Worm (Caenorhabditis elegans) whole organism, L1 larva: ENCODE results near the gene T19C3.6.

Experiments
- alr-1 ChIP-seq: fragments of 200-800 bp; sonication (Bioruptor generic); optimal IDR thresholded peaks from 2 replicates; lab custom pipeline; 2018; ENCODE audit warnings: borderline replicate concordance, mild to moderate bottlenecking, missing genetic modification characterization, missing compliant biosample characterization
- blmp-1 ChIP-seq: fragments of 150-350 bp; optimal IDR thresholded peaks from 2 replicates; lab custom pipeline; 2014; ENCODE audit warnings: missing biosample characterization, missing genetic modification characterization
- ceh-63 ChIP-seq: fragments of 200-800 bp; sonication (Bioruptor generic); optimal IDR thresholded peaks from 2 replicates; lab custom pipeline; 2018; ENCODE audit warnings: mild to moderate bottlenecking, missing genetic modification characterization, missing compliant biosample characterization
- ces-1 ChIP-seq: fragments of 150-350 bp; optimal IDR thresholded peaks from 2 replicates; lab custom pipeline; 2014; ENCODE audit warnings: missing biosample characterization, missing genetic modification reagents, missing genetic modification characterization
- efl-1 ChIP-seq, 4 experiments: fragments of 150-350 bp; optimal IDR thresholded peaks in 3 of 4; peaks in 1 of 4; 1 replicate in 1 of 4; 2 replicates in 3 of 4; lab custom pipeline; 2014; ENCODE audit warnings: missing biosample characterization in 2 of 4, missing genetic modification characterization in 2 of 4, missing genetic modification reagents in 2 of 4
- egl-27 ChIP-seq, 2 experiments: fragments of 150-350 bp in 1 of 2; sonication (generic microtip); optimal IDR thresholded peaks; 3 replicates each; lab custom pipeline; 2017 to 2018; ENCODE audit warnings: missing biosample characterization in 2 of 2, missing genetic modification characterization in 2 of 2, missing genetic modification reagents in 2 of 2
- elt-2 ChIP-seq: sonication (generic microtip); optimal IDR thresholded peaks from 2 replicates; lab custom pipeline; 2016; ENCODE audit warnings: missing genetic modification characterization, mild to moderate bottlenecking, inconsistent platforms, missing compliant biosample characterization, missing genetic modification reagents
- elt-3 ChIP-seq, 6 experiments: fragments of 150-350 bp in 1 of 6; sonication (generic microtip); optimal IDR thresholded peaks; 2 replicates each; lab custom pipeline; 2017 to 2018; ENCODE audit warnings: missing biosample characterization in 6 of 6, missing genetic modification characterization in 6 of 6, inconsistent platforms in 1 of 6
- fkh-10 ChIP-seq: sonication (generic microtip); optimal IDR thresholded peaks from 2 replicates; lab custom pipeline; 2017; ENCODE audit warnings: missing biosample characterization, missing genetic modification reagents, missing genetic modification characterization
- fkh-4 ChIP-seq: sonication (generic microtip); optimal IDR thresholded peaks from 2 replicates; lab custom pipeline; 2016; ENCODE audit warnings: missing compliant biosample characterization, missing genetic modification characterization, borderline replicate concordance
- fos-1 ChIP-seq: fragments of 150-350 bp; optimal IDR thresholded peaks from 2 replicates; lab custom pipeline; 2014; ENCODE audit warnings: missing biosample characterization, missing genetic modification characterization
- hlh-17 ChIP-seq: fragments of 200-800 bp; sonication (Bioruptor generic); optimal IDR thresholded peaks from 2 replicates; lab custom pipeline; 2018; ENCODE audit warnings: missing genetic modification characterization, mild to moderate bottlenecking, missing compliant biosample characterization, moderate library complexity, borderline replicate concordance
- irx-1 ChIP-seq: sonication (generic microtip); optimal IDR thresholded peaks from 2 replicates; lab custom pipeline; 2016; ENCODE audit warnings: missing genetic modification characterization, missing compliant biosample characterization
- jun-1 ChIP-seq: fragments of 150-350 bp; optimal IDR thresholded peaks from 2 replicates; lab custom pipeline; 2014; ENCODE audit warnings: missing biosample characterization, missing genetic modification reagents, missing genetic modification characterization
- lin-14 ChIP-seq: fragments of 200-800 bp; sonication (Bioruptor generic); optimal IDR thresholded peaks from 2 replicates; lab custom pipeline; 2018; ENCODE audit warnings: mild to moderate bottlenecking, missing genetic modification characterization, moderate library complexity, missing compliant biosample characterization
- lin-35 ChIP-seq, 2 experiments: fragments of 150-350 bp; optimal IDR thresholded peaks; 2 replicates each; lab custom pipeline; 2014; ENCODE audit warnings: missing biosample characterization in 2 of 2, missing genetic modification characterization in 2 of 2, missing genetic modification reagents in 2 of 2
- lir-3 ChIP-seq: sonication (generic microtip); optimal IDR thresholded peaks from 2 replicates; lab custom pipeline; 2016; ENCODE audit warnings: mild to moderate bottlenecking, missing genetic modification characterization, moderate library complexity, missing compliant biosample characterization; ENCODE audit not compliant: poor library complexity
- mab-9 ChIP-seq: fragments of 200-800 bp; sonication (Bioruptor generic); IDR thresholded peaks from 2 replicates; pipeline ENCODE4 v1.3.6; 2022; ENCODE audit warnings: missing genetic modification reagents, missing genetic modification characterization, missing compliant biosample characterization
- nhr-20 ChIP-seq: sonication (generic microtip); optimal IDR thresholded peaks from 2 replicates; lab custom pipeline; 2016; ENCODE audit warnings: mild to moderate bottlenecking, missing genetic modification characterization, missing compliant biosample characterization
- nhr-237 ChIP-seq: fragments of 150-350 bp; optimal IDR thresholded peaks from 2 replicates; lab custom pipeline; 2014; ENCODE audit warnings: missing biosample characterization, missing genetic modification characterization
- nhr-28 ChIP-seq: fragments of 150-350 bp; optimal IDR thresholded peaks from 2 replicates; lab custom pipeline; 2014; ENCODE audit warnings: missing biosample characterization, missing genetic modification characterization
- nhr-71 ChIP-seq: sonication (generic microtip); optimal IDR thresholded peaks from 2 replicates; lab custom pipeline; 2016; ENCODE audit warnings: mild to moderate bottlenecking, missing genetic modification characterization, moderate library complexity, missing compliant biosample characterization
- nhr-76 ChIP-seq: sonication (generic microtip); optimal IDR thresholded peaks from 2 replicates; lab custom pipeline; 2017; ENCODE audit warnings: missing biosample characterization, missing genetic modification characterization
- nhr-77 ChIP-seq: fragments of 150-350 bp; optimal IDR thresholded peaks from 2 replicates; lab custom pipeline; 2014; ENCODE audit warnings: missing biosample characterization, missing genetic modification characterization
- nhr-85 ChIP-seq: sonication (generic microtip); peaks from one replicate; lab custom pipeline; 2016; ENCODE audit warnings: missing genetic modification characterization, inconsistent platforms, missing compliant biosample characterization
- nhr-90 ChIP-seq: sonication (generic microtip); optimal IDR thresholded peaks from 2 replicates; lab custom pipeline; 2016; ENCODE audit warnings: mild to moderate bottlenecking, missing genetic modification characterization, missing compliant biosample characterization; ENCODE audit not compliant: poor library complexity
- pqm-1 ChIP-seq: sonication (generic microtip); optimal IDR thresholded peaks from 3 replicates; lab custom pipeline; 2017; ENCODE audit warnings: missing biosample characterization, missing genetic modification characterization
- snpc-4 ChIP-seq: fragments of 150-350 bp; optimal IDR thresholded peaks from 2 replicates; lab custom pipeline; 2014; ENCODE audit warnings: missing biosample characterization, missing genetic modification characterization
- sox-4 ChIP-seq: sonication (generic microtip); optimal IDR thresholded peaks from 2 replicates; lab custom pipeline; 2016; ENCODE audit warnings: missing genetic modification characterization, missing compliant biosample characterization
- sptf-1 ChIP-seq: fragments of 150-350 bp; optimal IDR thresholded peaks from 2 replicates; lab custom pipeline; 2014; ENCODE audit warnings: missing biosample characterization, missing genetic modification characterization
- swsn-7 ChIP-seq: sonication (generic microtip); optimal IDR thresholded peaks from 2 replicates; lab custom pipeline; 2016; ENCODE audit warnings: missing genetic modification characterization, missing compliant biosample characterization
- tlp-1 ChIP-seq: fragments of 150-350 bp; optimal IDR thresholded peaks from 2 replicates; lab custom pipeline; 2014; ENCODE audit warnings: missing biosample characterization, missing genetic modification characterization
- vab-15 ChIP-seq: sonication (generic microtip); optimal IDR thresholded peaks from 2 replicates; lab custom pipeline; 2017; ENCODE audit warnings: missing genotype, mild to moderate bottlenecking, missing genetic modification characterization, missing compliant biosample characterization
- zip-4 ChIP-seq: fragments of 200-800 bp; sonication (Bioruptor generic); optimal IDR thresholded peaks from 2 replicates; lab custom pipeline; 2018; ENCODE audit warnings: mild to moderate bottlenecking, missing genetic modification characterization, moderate library complexity, missing compliant biosample characterization
- ztf-4 ChIP-seq: fragments of 150-350 bp; optimal IDR thresholded peaks from 2 replicates; lab custom pipeline; 2014; ENCODE audit warnings: missing biosample characterization, missing genetic modification characterization

T19C3.6 gene

DNA sequence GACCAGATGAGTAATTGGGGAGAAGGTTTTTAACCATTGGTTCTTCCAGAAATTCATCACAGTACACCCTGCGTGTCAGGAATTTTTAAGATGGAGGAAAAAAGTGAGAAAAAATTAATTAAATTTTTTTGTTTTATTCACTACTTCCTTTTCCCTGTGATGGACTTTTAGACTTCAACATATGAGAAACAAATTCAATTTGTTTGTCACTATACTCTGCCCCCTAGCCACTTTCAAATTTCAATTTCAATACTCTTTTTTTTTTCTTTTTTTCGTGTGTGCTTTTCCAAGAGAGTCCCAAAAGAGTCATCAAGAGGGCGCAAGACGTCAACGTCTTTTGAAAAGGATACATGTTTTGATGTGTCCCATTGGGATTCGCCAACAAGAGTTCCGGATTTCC lies 18.6 kb downstream of the T19C3.6 start:
- TF ChIP-seq nhr-85 (tag; lab: Kevin White, UChicago) (peak; percentile 55), sox-4 (tag; lab: Kevin White, UChicago) (no peak), efl-1 (optimal IDR thresholded peaks at IDR 0.05; lab: Kevin White, UChicago) (no peak), efl-1 (GFP tag; optimal IDR thresholded peaks at IDR 0.05 in 1 of 2; lab: Kevin White, UChicago) (peak in 1 of 2 experiments; percentile 2), snpc-4 (tag; lab: Kevin White, UChicago) (no peak), ces-1 (peak; percentile 21), lin-14 (GFP tag; lab: Kevin White, UChicago) (peak; percentile 57)

DNA sequence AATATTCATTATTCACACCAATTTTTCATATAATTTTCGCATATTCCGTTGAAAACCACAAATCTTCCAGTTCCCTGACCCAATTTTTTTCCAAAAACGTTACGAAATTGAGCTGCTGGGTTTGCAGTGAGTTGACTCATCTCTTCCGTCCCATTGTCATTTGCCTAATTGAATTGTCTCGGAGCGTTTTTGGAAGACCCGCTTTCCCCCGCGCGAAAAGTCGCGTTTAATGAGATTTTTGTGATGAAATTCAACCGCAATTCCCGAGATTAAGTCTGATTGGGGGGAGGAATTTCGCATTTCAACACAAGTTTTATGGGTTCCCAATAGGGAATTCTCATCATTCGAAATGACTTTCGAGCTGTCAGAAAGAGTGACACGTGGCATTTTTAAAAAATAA lies 19.4 kb downstream of the T19C3.6 start:
- TF ChIP-seq lir-3 (tag; lab: Kevin White, UChicago) (no peak), fkh-4 (tag; lab: Kevin White, UChicago) (no peak), blmp-1 (tag; lab: Kevin White, UChicago) (no peak), lin-14 (GFP tag; lab: Kevin White, UChicago) (peak; percentile 53)
- TF ChIP-seq, all 84 proteins: peak for 1

DNA sequence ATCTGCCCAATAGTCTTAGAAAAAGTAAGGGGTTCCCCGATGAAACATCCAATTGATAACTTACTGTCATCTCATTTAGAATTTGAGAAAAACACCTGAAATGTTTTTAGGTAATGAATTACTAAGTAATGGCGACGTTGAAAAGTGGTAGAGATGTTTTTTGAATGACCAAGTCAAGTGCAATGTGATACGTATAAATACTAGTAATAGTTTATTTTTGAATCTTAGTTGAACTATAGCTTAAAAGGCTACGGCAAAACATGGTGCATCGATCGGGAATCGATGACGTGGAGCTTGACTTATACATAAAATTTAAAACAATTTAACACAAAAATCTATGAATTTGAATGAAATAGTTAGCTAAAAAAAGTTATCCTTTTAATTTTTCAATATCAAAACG lies 21.8 kb downstream of the T19C3.6 start, which contains the start of gene best-17:
Gene best-17 (minus strand): TSS at position 101 of the 400 bp plus-strand sequence.
- TF ChIP-seq nhr-76 (tag; lab: Kevin White, UChicago) (no peak), hlh-17 (GFP tag; lab: Kevin White, UChicago) (no peak), pqm-1 (tag; lab: Kevin White, UChicago) (no peak), nhr-90 (tag; lab: Kevin White, UChicago) (no peak), zip-4 (GFP tag; lab: Kevin White, UChicago) (no peak), fos-1 (tag; lab: Kevin White, UChicago) (no peak), ceh-63 (GFP tag; lab: Kevin White, UChicago) (no peak), fkh-10 (GFP tag; lab: Kevin White, UChicago) (no peak), nhr-237 (no peak), lin-35 (GFP tag; optimal IDR thresholded peaks at IDR 0.05; lab: Kevin White, UChicago) (no peak), ces-1 (no peak), tlp-1 (tag; lab: Kevin White, UChicago) (no peak), ztf-4 (tag; lab: Kevin White, UChicago) (no peak), egl-27 (tag; optimal IDR thresholded peaks at IDR 0.05; lab: Kevin White, UChicago) (no peak), alr-1 (tag; lab: Kevin White, UChicago) (no peak)

DNA sequence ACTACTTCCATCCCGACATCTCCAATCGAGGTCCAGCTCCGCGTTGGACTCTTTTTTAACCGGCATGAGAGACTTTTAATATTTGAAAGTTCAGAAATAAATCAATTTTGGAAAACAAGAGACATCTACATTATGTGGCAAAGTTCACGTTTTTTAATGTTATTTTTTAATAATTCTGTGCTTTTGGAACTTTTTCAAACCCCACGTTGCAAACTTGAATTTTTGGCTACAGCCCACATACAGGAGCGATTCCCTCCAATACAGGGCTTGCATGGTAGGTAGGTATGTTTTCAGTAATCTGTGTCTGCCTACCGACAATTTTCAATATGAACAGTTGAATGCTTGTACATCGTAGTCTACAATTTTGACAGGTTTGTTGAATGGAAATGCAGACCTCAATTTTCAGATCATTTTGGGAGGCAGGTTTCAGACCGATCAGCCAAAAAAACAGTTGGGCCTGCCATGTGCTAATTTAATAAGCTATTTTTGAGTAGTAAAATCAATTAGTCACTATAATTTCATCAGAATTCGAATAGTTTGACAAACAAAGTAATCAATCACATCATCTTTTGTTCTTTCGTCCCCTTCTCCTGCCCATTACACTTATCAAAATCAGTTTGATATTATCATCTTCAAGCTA lies 25.8 kb downstream of the T19C3.6 start, which contains the start of the genes Y55B1AR.4 and ttr-7:
Gene Y55B1AR.4 (minus strand): TSS at position 101 of the 640 bp plus-strand sequence.
Gene ttr-7 (plus strand): TSS at position 590 of the 640 bp plus-strand sequence.
- no peak for TF ChIP-seq nhr-90 (tag; lab: Kevin White, UChicago)
- no peak for TF ChIP-seq sptf-1
- TF ChIP-seq sox-4 (tag; lab: Kevin White, UChicago), result no peak
- TF ChIP-seq ztf-4 (tag; lab: Kevin White, UChicago), result no peak
- no peak for TF ChIP-seq elt-3 (tag; optimal IDR thresholded peaks at IDR 0.05; lab: Kevin White, UChicago)
- no peak for TF ChIP-seq nhr-20 (tag; lab: Kevin White, UChicago)
- TF ChIP-seq nhr-28 (tag; lab: Kevin White, UChicago), result no peak
- TF ChIP-seq vab-15 (tag; lab: Kevin White, UChicago), result no peak

DNA sequence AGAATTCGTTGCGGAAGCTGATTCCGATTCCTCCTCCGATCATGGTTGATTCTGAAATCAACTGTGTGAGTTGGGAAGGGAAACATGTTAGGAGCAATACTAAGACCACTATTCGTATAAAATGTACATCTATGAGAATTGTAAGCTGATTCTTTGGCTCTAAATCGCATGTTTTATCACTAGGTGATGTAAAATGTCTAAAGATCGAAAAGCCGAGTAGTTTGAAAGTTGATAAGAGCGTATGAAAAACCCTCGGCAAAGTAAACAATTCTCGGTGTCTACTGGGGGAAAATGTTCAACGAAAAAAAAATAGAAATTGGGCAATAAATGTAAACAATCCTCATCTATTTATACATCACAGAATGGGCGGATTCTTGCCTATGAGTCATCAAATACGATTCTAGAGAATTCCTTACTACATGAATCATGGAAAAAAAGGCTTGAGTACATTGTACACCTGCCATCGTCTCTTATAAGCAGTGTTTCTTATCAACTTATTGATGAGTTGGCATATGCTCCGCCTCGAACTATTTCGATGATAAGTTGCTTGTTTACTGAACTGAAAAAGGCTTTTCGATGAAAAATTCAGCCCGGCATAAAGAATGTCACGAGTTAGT lies 30.9 kb downstream of the T19C3.6 start, which contains the start of gene lec-6:
Gene lec-6 (minus strand): TSS at position 51 of the 617 bp plus-strand sequence.
- TF ChIP-seq lin-35 (GFP tag; optimal IDR thresholded peaks at IDR 0.05; lab: Kevin White, UChicago) (peak in 1 of 2 experiments; percentile 51), sptf-1 (no peak), mab-9 (GFP tag; lab: Robert Waterston, UW) (no peak), elt-2 (tag; lab: Kevin White, UChicago) (peak; percentile 97), fos-1 (tag; lab: Kevin White, UChicago) (peak; percentile 74), pqm-1 (tag; lab: Kevin White, UChicago) (peak; percentile 38), jun-1 (tag; lab: Kevin White, UChicago) (peak; percentile 64), irx-1 (peak; percentile 21), efl-1 (optimal IDR thresholded peaks at IDR 0.05; lab: Kevin White, UChicago) (no peak), efl-1 (GFP tag; optimal IDR thresholded peaks at IDR 0.05 in 1 of 2; lab: Kevin White, UChicago) (peak in 1 of 2 experiments; percentile 84), nhr-90 (tag; lab: Kevin White, UChicago) (peak; percentile 8), swsn-7 (tag; lab: Kevin White, UChicago) (no peak), lin-14 (GFP tag; lab: Kevin White, UChicago) (peak; percentile 11), nhr-20 (tag; lab: Kevin White, UChicago) (peak; percentile 1), nhr-71 (peak; percentile 56), nhr-77 (tag; lab: Kevin White, UChicago) (peak; percentile 1), sox-4 (tag; lab: Kevin White, UChicago) (no peak)
